Fruit fly (Drosophila melanogaster) whole organism, pupa: ENCODE measurements around the gene CG11454.

Experiments used
- CG15710 ChIP-seq: fragments of 200-800 bp; sonication (Bioruptor generic); optimal IDR thresholded peaks from 2 replicates; lab custom pipeline; 2018; ENCODE audit warnings: missing biosample characterization, mild to moderate bottlenecking, missing genetic modification characterization, moderate library complexity
- CG32121 ChIP-seq: fragments of 200-800 bp; sonication (Bioruptor generic); IDR thresholded peaks from 2 replicates; pipeline ENCODE4 v1.3.6; 2022; ENCODE audit warnings: missing biosample characterization, missing genetic modification characterization
- EcR ChIP-seq: fragments of 200-800 bp; sonication (Bioruptor generic); optimal IDR thresholded peaks from 3 replicates; lab custom pipeline; 2019; ENCODE audit warnings: missing biosample characterization, missing genetic modification characterization, mild to moderate bottlenecking, moderate library complexity, missing genetic modification reagents
- Ets98B ChIP-seq: fragments of 200-800 bp; sonication (Bioruptor generic); IDR thresholded peaks from 2 replicates; pipeline ENCODE4 v1.3.6; 2022; ENCODE audit warnings: missing biosample characterization, missing genetic modification characterization
- Pif1A ChIP-seq: fragments of 200-800 bp; sonication (Bioruptor generic); optimal IDR thresholded peaks from 3 replicates; lab custom pipeline; 2016; ENCODE audit warnings: missing biosample characterization, missing genetic modification characterization
- Pif1B ChIP-seq: fragments of 200-800 bp; sonication (Bioruptor generic); optimal IDR thresholded peaks from 3 replicates; lab custom pipeline; 2016; ENCODE audit warnings: missing biosample characterization, missing genetic modification characterization
- rn ChIP-seq: fragments of 200-800 bp; sonication (Bioruptor generic); IDR thresholded peaks from 2 replicates; pipeline ENCODE4 v1.3.6; 2022; ENCODE audit warnings: missing biosample characterization, missing genetic modification characterization

DNA sequence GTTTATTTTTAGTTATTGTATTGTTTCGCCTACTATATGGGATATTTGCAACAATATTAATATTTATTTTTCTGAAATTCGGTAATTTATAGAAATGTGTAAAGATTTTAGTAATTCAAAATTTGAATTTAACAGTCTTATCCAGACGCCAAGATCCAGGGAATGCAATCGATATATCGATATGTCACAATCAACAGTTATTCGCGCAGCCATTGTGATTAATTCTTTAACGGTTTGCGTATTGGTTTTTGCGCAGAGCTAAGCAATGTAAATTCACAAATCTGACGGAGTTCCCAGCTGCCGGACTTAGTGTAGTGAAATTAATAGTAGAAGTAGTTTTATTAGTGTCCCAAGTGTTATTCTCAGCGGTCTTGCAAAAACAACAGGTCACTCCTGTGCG lies 28.7 kb upstream of the CG11454 start, which contains the start of gene ND-15:
- TF ChIP-seq EcR (GFP tag; lab: Kevin White, UChicago) (no peak), rn (GFP tag; lab: Robert Waterston, UW) (no peak), Ets98B (no peak), Pif1A (no peak), CG32121 (GFP tag; lab: Robert Waterston, UW) (no peak), Pif1B (no peak), CG15710 (tag; lab: Kevin White, UChicago) (no peak)
